Worm (Caenorhabditis elegans) whole organism, L4/young adult: ENCODE results near the gene F45G2.8.

Source experiments
- W03F9.2 ChIP-seq: fragments of 150-350 bp; optimal IDR thresholded peaks from 2 replicates; lab custom pipeline; 2014; ENCODE audit warnings: missing biosample characterization, missing genetic modification characterization
- dao-5 ChIP-seq: sonication (generic microtip); optimal IDR thresholded peaks from 2 replicates; lab custom pipeline; 2016; ENCODE audit warnings: missing genotype, missing genetic modification characterization, moderate library complexity, missing compliant biosample characterization
- him-1 ChIP-seq: sonication (generic microtip); optimal IDR thresholded peaks from 2 replicates; lab custom pipeline; 2016; ENCODE audit warnings: missing genotype, missing genetic modification reagents, missing genetic modification characterization, missing compliant biosample characterization

- TF ChIP-seq dao-5 (tag; lab: Kevin White, UChicago) (no peak), him-1 (tag; lab: Kevin White, UChicago) (no peak), W03F9.2 (tag; lab: Kevin White, UChicago) (no peak)
Observed at ce11 chrIII:13393239-13393638, 42.2 kb downstream of the F45G2.8 start, which contains the start of gene dnj-17.
